Worm (Caenorhabditis elegans) whole organism, L1 larva: ENCODE results near the gene clec-260.

Experiments used
- C16A3.4 ChIP-seq: fragments of 150-350 bp; optimal IDR thresholded peaks from 2 replicates; lab custom pipeline; 2014; ENCODE audit warnings: missing biosample characterization, missing genetic modification characterization
- C34B4.2 ChIP-seq: sonication (generic microtip); optimal IDR thresholded peaks from 2 replicates; lab custom pipeline; 2017; ENCODE audit warnings: mild to moderate bottlenecking, missing genetic modification characterization, missing compliant biosample characterization
- F16B12.6 ChIP-seq: fragments of 150-350 bp; optimal IDR thresholded peaks from 2 replicates; lab custom pipeline; 2014; ENCODE audit warnings: missing biosample characterization, missing genetic modification characterization
- Y116A8C.19 ChIP-seq: sonication (generic microtip); optimal IDR thresholded peaks from 2 replicates; lab custom pipeline; 2016; ENCODE audit warnings: missing compliant biosample characterization, missing genetic modification characterization, borderline replicate concordance
- aha-1 ChIP-seq: fragments of 150-350 bp; optimal IDR thresholded peaks from 2 replicates; lab custom pipeline; 2014; ENCODE audit warnings: missing biosample characterization, missing genetic modification characterization
- blmp-1 ChIP-seq: fragments of 150-350 bp; optimal IDR thresholded peaks from 2 replicates; lab custom pipeline; 2014; ENCODE audit warnings: missing biosample characterization, missing genetic modification characterization
- ces-1 ChIP-seq: fragments of 150-350 bp; optimal IDR thresholded peaks from 2 replicates; lab custom pipeline; 2014; ENCODE audit warnings: missing biosample characterization, missing genetic modification reagents, missing genetic modification characterization
- dpl-1 ChIP-seq, 3 experiments: fragments of 150-350 bp in 2 of 3; sonication (generic microtip) in 1 of 3; optimal IDR thresholded peaks; 2 replicates each; lab custom pipeline; 2014 to 2017; ENCODE audit warnings: missing biosample characterization in 3 of 3, missing genetic modification characterization in 3 of 3, missing genetic modification reagents in 3 of 3
- efl-1 ChIP-seq, 4 experiments: fragments of 150-350 bp; optimal IDR thresholded peaks in 3 of 4; peaks in 1 of 4; 1 replicate in 1 of 4; 2 replicates in 3 of 4; lab custom pipeline; 2014; ENCODE audit warnings: missing biosample characterization in 2 of 4, missing genetic modification characterization in 2 of 4, missing genetic modification reagents in 2 of 4
- egl-13 ChIP-seq: sonication (generic microtip); optimal IDR thresholded peaks from 2 replicates; lab custom pipeline; 2016; ENCODE audit warnings: missing genotype, missing genetic modification reagents, missing genetic modification characterization, missing compliant biosample characterization
- fkh-10 ChIP-seq: sonication (generic microtip); optimal IDR thresholded peaks from 2 replicates; lab custom pipeline; 2017; ENCODE audit warnings: missing biosample characterization, missing genetic modification reagents, missing genetic modification characterization
- fkh-8 ChIP-seq: sonication (generic microtip); optimal IDR thresholded peaks from 2 replicates; lab custom pipeline; 2016; ENCODE audit warnings: mild to moderate bottlenecking, missing genetic modification characterization, missing compliant biosample characterization
- fos-1 ChIP-seq: fragments of 150-350 bp; optimal IDR thresholded peaks from 2 replicates; lab custom pipeline; 2014; ENCODE audit warnings: missing biosample characterization, missing genetic modification characterization
- grh-1 ChIP-seq: fragments of 200-800 bp; sonication (Bioruptor generic); IDR thresholded peaks from 2 replicates; pipeline ENCODE4 v1.3.6; 2022; ENCODE audit warnings: missing genetic modification reagents, missing genetic modification characterization, missing compliant biosample characterization
- hlh-4 ChIP-seq: sonication (generic microtip); optimal IDR thresholded peaks from 2 replicates; lab custom pipeline; 2016; ENCODE audit warnings: mild to moderate bottlenecking, missing genetic modification characterization, missing compliant biosample characterization
- irx-1 ChIP-seq: sonication (generic microtip); optimal IDR thresholded peaks from 2 replicates; lab custom pipeline; 2016; ENCODE audit warnings: missing genetic modification characterization, missing compliant biosample characterization
- lin-13 ChIP-seq: fragments of 150-350 bp; optimal IDR thresholded peaks from 2 replicates; lab custom pipeline; 2014; ENCODE audit warnings: missing biosample characterization, missing genetic modification reagents, missing genetic modification characterization
- lin-14 ChIP-seq: fragments of 200-800 bp; sonication (Bioruptor generic); optimal IDR thresholded peaks from 2 replicates; lab custom pipeline; 2018; ENCODE audit warnings: mild to moderate bottlenecking, missing genetic modification characterization, moderate library complexity, missing compliant biosample characterization
- lin-35 ChIP-seq, 2 experiments: fragments of 150-350 bp; optimal IDR thresholded peaks; 2 replicates each; lab custom pipeline; 2014; ENCODE audit warnings: missing biosample characterization in 2 of 2, missing genetic modification characterization in 2 of 2, missing genetic modification reagents in 2 of 2
- lin-39 ChIP-seq: fragments of 150-350 bp; optimal IDR thresholded peaks from 2 replicates; lab custom pipeline; 2014; ENCODE audit warnings: missing biosample characterization, missing genetic modification reagents, missing genetic modification characterization
- lir-3 ChIP-seq: sonication (generic microtip); optimal IDR thresholded peaks from 2 replicates; lab custom pipeline; 2016; ENCODE audit warnings: mild to moderate bottlenecking, missing genetic modification characterization, moderate library complexity, missing compliant biosample characterization; ENCODE audit not compliant: poor library complexity
- lsy-2 ChIP-seq, 2 experiments: fragments of 150-350 bp; optimal IDR thresholded peaks; 2 replicates each; lab custom pipeline; 2014; ENCODE audit warnings: missing biosample characterization in 2 of 2, missing genetic modification characterization in 2 of 2
- mab-9 ChIP-seq: fragments of 200-800 bp; sonication (Bioruptor generic); IDR thresholded peaks from 2 replicates; pipeline ENCODE4 v1.3.6; 2022; ENCODE audit warnings: missing genetic modification reagents, missing genetic modification characterization, missing compliant biosample characterization
- mdl-1 ChIP-seq, 2 experiments: fragments of 150-350 bp; optimal IDR thresholded peaks; 2 replicates each; lab custom pipeline; 2014 to 2017; ENCODE audit warnings: missing biosample characterization in 2 of 2, missing genetic modification characterization in 2 of 2, inconsistent platforms in 1 of 2
- nhr-11 ChIP-seq: fragments of 150-350 bp; optimal IDR thresholded peaks from 2 replicates; lab custom pipeline; 2014; ENCODE audit warnings: missing biosample characterization, missing genetic modification characterization
- nhr-28 ChIP-seq: fragments of 150-350 bp; optimal IDR thresholded peaks from 2 replicates; lab custom pipeline; 2014; ENCODE audit warnings: missing biosample characterization, missing genetic modification characterization
- nhr-47 ChIP-seq: sonication (generic microtip); optimal IDR thresholded peaks from 2 replicates; lab custom pipeline; 2016; ENCODE audit warnings: mild to moderate bottlenecking, missing genetic modification characterization, moderate library complexity, missing compliant biosample characterization
- nhr-71 ChIP-seq: sonication (generic microtip); optimal IDR thresholded peaks from 2 replicates; lab custom pipeline; 2016; ENCODE audit warnings: mild to moderate bottlenecking, missing genetic modification characterization, moderate library complexity, missing compliant biosample characterization
- nhr-76 ChIP-seq: sonication (generic microtip); optimal IDR thresholded peaks from 2 replicates; lab custom pipeline; 2017; ENCODE audit warnings: missing biosample characterization, missing genetic modification characterization
- nhr-77 ChIP-seq: fragments of 150-350 bp; optimal IDR thresholded peaks from 2 replicates; lab custom pipeline; 2014; ENCODE audit warnings: missing biosample characterization, missing genetic modification characterization
- nhr-85 ChIP-seq: sonication (generic microtip); peaks from one replicate; lab custom pipeline; 2016; ENCODE audit warnings: missing genetic modification characterization, inconsistent platforms, missing compliant biosample characterization
- pag-3 ChIP-seq: sonication (generic microtip); optimal IDR thresholded peaks from 2 replicates; lab custom pipeline; 2017; ENCODE audit warnings: missing genetic modification characterization, mild to moderate bottlenecking, missing compliant biosample characterization, antibody characterized with exemption, borderline replicate concordance; ENCODE audit not compliant: insufficient read depth
- rnt-1 ChIP-seq: sonication (generic microtip); optimal IDR thresholded peaks from 2 replicates; lab custom pipeline; 2016; ENCODE audit warnings: mild to moderate bottlenecking, missing genetic modification characterization, moderate library complexity, missing compliant biosample characterization
- sptf-1 ChIP-seq: fragments of 150-350 bp; optimal IDR thresholded peaks from 2 replicates; lab custom pipeline; 2014; ENCODE audit warnings: missing biosample characterization, missing genetic modification characterization
- sup-37 ChIP-seq: fragments of 200-800 bp; sonication (Bioruptor generic); optimal IDR thresholded peaks from 2 replicates; lab custom pipeline; 2018; ENCODE audit warnings: mild to moderate bottlenecking, missing genetic modification characterization, missing compliant biosample characterization
- tbx-2 ChIP-seq: sonication (generic microtip); optimal IDR thresholded peaks from 2 replicates; lab custom pipeline; 2016; ENCODE audit warnings: missing genetic modification characterization, missing compliant biosample characterization
- unc-130 ChIP-seq: fragments of 150-350 bp; optimal IDR thresholded peaks from 2 replicates; lab custom pipeline; 2017; ENCODE audit warnings: missing biosample characterization, missing genetic modification characterization, inconsistent platforms
- unc-62 ChIP-seq: fragments of 150-350 bp; optimal IDR thresholded peaks from 2 replicates; lab custom pipeline; 2014; ENCODE audit warnings: missing biosample characterization, missing genetic modification reagents, missing genetic modification characterization
- unc-86 ChIP-seq: sonication (generic microtip); optimal IDR thresholded peaks from 2 replicates; lab custom pipeline; 2016; ENCODE audit warnings: missing genetic modification characterization, missing compliant biosample characterization
- vab-15 ChIP-seq: sonication (generic microtip); optimal IDR thresholded peaks from 2 replicates; lab custom pipeline; 2017; ENCODE audit warnings: missing genotype, mild to moderate bottlenecking, missing genetic modification characterization, missing compliant biosample characterization
- zag-1 ChIP-seq: fragments of 150-350 bp; optimal IDR thresholded peaks from 2 replicates; lab custom pipeline; 2014; ENCODE audit warnings: missing biosample characterization, missing genetic modification characterization
- zip-4 ChIP-seq: fragments of 200-800 bp; sonication (Bioruptor generic); optimal IDR thresholded peaks from 2 replicates; lab custom pipeline; 2018; ENCODE audit warnings: mild to moderate bottlenecking, missing genetic modification characterization, moderate library complexity, missing compliant biosample characterization

clec-260 gene

DNA sequence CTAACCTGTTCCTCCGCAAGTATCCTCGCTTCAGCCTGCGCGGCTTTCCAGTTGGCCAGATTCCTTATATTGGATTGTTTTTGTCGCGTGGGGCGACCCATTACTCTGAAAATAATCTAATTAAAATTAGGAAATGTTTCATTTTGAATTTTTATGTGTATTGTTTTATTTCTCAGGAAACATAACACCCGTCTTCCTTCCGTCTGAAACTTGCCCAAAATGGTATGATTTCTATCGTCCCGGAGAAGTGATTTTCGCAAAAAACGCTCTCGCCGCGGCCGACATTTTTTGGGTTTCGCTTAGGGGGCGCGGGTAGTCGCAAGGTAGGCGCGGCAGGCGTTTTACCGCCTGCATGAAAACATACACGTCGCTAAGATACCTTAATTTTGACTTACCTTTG is at the start of gene clec-260:
Gene clec-260 (minus strand): TSS at position 101 of the 400 bp plus-strand sequence.
- no peak for TF ChIP-seq lsy-2 (tag; optimal IDR thresholded peaks at IDR 0.05; lab: Kevin White, UChicago)
- no peak for TF ChIP-seq unc-86 (tag; lab: Kevin White, UChicago)
- TF ChIP-seq blmp-1 (tag; lab: Kevin White, UChicago) = no peak
- TF ChIP-seq vab-15 (tag; lab: Kevin White, UChicago) = no peak
- no peak for TF ChIP-seq hlh-4 (tag; lab: Kevin White, UChicago)
- no peak for TF ChIP-seq fkh-8 (tag; lab: Kevin White, UChicago)
- no peak for TF ChIP-seq fkh-10
- no peak for TF ChIP-seq lin-35 (GFP tag; optimal IDR thresholded peaks at IDR 0.05; lab: Kevin White, UChicago)
- TF ChIP-seq pag-3 (tag; lab: Kevin White, UChicago) = no peak
- no peak for TF ChIP-seq grh-1
- no peak for TF ChIP-seq mab-9
- no peak for TF ChIP-seq nhr-28
- no peak for TF ChIP-seq lir-3 (tag; lab: Kevin White, UChicago)
- no peak for TF ChIP-seq dpl-1 (GFP tag; optimal IDR thresholded peaks at IDR 0.05; lab: Kevin White, UChicago)
- TF ChIP-seq sptf-1 (tag; lab: Kevin White, UChicago) = no peak

DNA sequence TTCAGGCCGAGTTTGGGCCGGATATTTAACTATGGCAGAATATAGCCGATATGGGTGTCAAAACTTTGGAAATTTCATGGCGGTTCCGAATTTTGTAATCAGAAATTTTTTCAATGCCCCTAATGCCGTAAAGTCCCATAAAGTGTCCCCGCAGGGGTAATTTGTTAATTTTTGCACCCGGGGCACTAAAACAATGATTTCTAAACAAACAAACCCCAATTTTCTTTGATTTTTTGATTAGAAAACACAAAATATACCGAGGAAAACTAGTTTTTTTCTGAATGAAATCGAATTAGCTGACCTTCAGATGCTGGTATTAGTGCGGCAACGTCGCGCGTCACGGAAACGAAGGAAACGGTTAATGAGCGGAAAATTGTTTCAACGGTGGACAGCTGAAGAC is 48.8 kb upstream of the clec-260 start:
- TF ChIP-seq grh-1 = peak; percentile 42
- no peak for TF ChIP-seq C16A3.4 (tag; lab: Kevin White, UChicago)
- no peak for TF ChIP-seq zip-4 (GFP tag; lab: Kevin White, UChicago)
- TF ChIP-seq nhr-47 (tag; lab: Kevin White, UChicago) = no peak
- no peak for TF ChIP-seq tbx-2 (tag; lab: Kevin White, UChicago)
- TF ChIP-seq nhr-85 = peak; percentile 78
- no peak for TF ChIP-seq aha-1 (tag; lab: Kevin White, UChicago)
- TF ChIP-seq zag-1 (tag; lab: Kevin White, UChicago) = no peak
- TF ChIP-seq unc-130 = no peak
- TF ChIP-seq Y116A8C.19 (tag; lab: Kevin White, UChicago) = no peak
- TF ChIP-seq F16B12.6 (tag; lab: Kevin White, UChicago) = no peak
- TF ChIP-seq efl-1 (optimal IDR thresholded peaks at IDR 0.05; lab: Kevin White, UChicago) = no peak
- TF ChIP-seq efl-1 (GFP tag; optimal IDR thresholded peaks at IDR 0.05 in 1 of 2; lab: Kevin White, UChicago) = peak in 1 of 2 experiments; percentile 66
- no peak for TF ChIP-seq fos-1 (tag; lab: Kevin White, UChicago)
- no peak for TF ChIP-seq rnt-1 (tag; lab: Kevin White, UChicago)
- TF ChIP-seq sup-37 (GFP tag; lab: Kevin White, UChicago) = no peak
- no peak for TF ChIP-seq unc-62 (GFP tag; lab: Kevin White, UChicago)

DNA sequence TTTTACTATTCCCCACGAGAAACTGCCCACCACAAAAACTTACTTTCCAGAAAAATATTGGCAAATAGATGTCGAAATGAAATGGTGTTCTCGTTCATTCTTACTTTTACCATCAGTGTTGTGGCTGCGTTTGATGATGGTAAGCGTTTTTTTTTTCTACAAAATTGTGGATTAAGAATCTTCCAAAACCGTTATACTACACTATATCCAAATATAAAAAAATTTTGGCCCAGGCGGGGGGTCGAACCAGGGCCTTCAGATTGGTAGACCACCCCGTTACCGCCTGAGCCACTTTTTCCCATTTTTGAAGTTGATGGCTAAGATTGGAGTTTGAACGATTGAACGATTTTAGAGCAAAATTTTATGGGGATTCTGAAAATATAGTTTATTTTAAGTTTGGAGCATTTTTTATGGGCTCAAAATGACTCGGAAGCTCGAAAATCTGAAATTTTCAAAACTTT is 36.9 kb upstream of the clec-260 start, which contains the start of gene lgc-55:
Gene lgc-55 (plus strand): TSS at position 51 of the 461 bp plus-strand sequence.
- peak; percentile 32 for TF ChIP-seq nhr-85
- TF ChIP-seq zag-1 (tag; lab: Kevin White, UChicago) = no peak
- TF ChIP-seq blmp-1 (tag; lab: Kevin White, UChicago) = no peak
- no peak for TF ChIP-seq nhr-71 (tag; lab: Kevin White, UChicago)
- no peak for TF ChIP-seq irx-1 (tag; lab: Kevin White, UChicago)
- TF ChIP-seq efl-1 (optimal IDR thresholded peaks at IDR 0.05; lab: Kevin White, UChicago) = no peak
- TF ChIP-seq efl-1 (GFP tag; optimal IDR thresholded peaks at IDR 0.05 in 1 of 2; lab: Kevin White, UChicago) = no peak
- no peak for TF ChIP-seq sup-37 (GFP tag; lab: Kevin White, UChicago)
- TF ChIP-seq lin-14 = no peak
- no peak for TF ChIP-seq mdl-1 (tag; optimal IDR thresholded peaks at IDR 0.05; lab: Kevin White, UChicago)
- TF ChIP-seq, all 84 proteins: peak for 1

DNA sequence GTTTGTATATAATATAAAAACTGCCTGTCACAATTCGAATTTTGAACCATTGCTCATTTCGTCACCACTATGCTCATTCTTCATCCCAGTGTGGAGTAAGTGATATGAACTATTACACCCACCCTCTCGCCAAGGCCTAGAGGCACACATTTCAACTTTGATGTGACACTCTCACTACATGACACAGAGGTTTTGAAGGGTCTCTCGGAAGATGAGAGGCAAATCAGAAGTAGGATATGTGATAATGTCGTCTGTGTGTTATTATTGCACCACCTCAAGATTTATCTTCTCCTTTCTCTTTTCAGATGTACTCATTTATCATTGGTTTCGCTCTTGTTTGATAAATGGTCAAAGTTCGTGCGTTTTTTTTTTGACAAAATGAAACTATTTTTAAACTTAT is 35.2 kb upstream of the clec-260 start:
- TF ChIP-seq zip-4 (GFP tag; lab: Kevin White, UChicago) = no peak
- TF ChIP-seq efl-1 (optimal IDR thresholded peaks at IDR 0.05; lab: Kevin White, UChicago) = no peak
- no peak for TF ChIP-seq efl-1 (GFP tag; optimal IDR thresholded peaks at IDR 0.05 in 1 of 2; lab: Kevin White, UChicago)
- TF ChIP-seq irx-1 (tag; lab: Kevin White, UChicago) = no peak
- no peak for TF ChIP-seq C34B4.2 (tag; lab: Kevin White, UChicago)
- TF ChIP-seq egl-13 = no peak
- TF ChIP-seq nhr-77 (tag; lab: Kevin White, UChicago) = no peak
- no peak for TF ChIP-seq pag-3 (tag; lab: Kevin White, UChicago)
- TF ChIP-seq nhr-76 (tag; lab: Kevin White, UChicago) = no peak
- no peak for TF ChIP-seq lin-13 (GFP tag; lab: Kevin White, UChicago)
- no peak for TF ChIP-seq unc-130
- no peak for TF ChIP-seq rnt-1 (tag; lab: Kevin White, UChicago)
- no peak for TF ChIP-seq ces-1 (GFP tag; lab: Kevin White, UChicago)
- TF ChIP-seq lin-39 (tag; lab: Kevin White, UChicago) = no peak
- TF ChIP-seq nhr-11 = no peak
- TF ChIP-seq, all 84 proteins: peak for 0
